Worm (Caenorhabditis elegans) whole organism, L1 larva: ENCODE data around the gene K01A11.3.
"Not testable (repeated sequence)": the region's sequence is repeated elsewhere in the genome, so short reads cannot be mapped to it uniquely, and the experiment has no call there.

Experiments
- C16A3.4 ChIP-seq: fragments of 150-350 bp; optimal IDR thresholded peaks from 2 replicates; lab custom pipeline; 2014; ENCODE audit warnings: missing biosample characterization, missing genetic modification characterization
- aly-2 ChIP-seq: fragments of 150-350 bp; optimal IDR thresholded peaks from 2 replicates; lab custom pipeline; 2014; ENCODE audit warnings: missing biosample characterization, missing genetic modification characterization
- blmp-1 ChIP-seq: fragments of 150-350 bp; optimal IDR thresholded peaks from 2 replicates; lab custom pipeline; 2014; ENCODE audit warnings: missing biosample characterization, missing genetic modification characterization
- ceh-63 ChIP-seq: fragments of 200-800 bp; sonication (Bioruptor generic); optimal IDR thresholded peaks from 2 replicates; lab custom pipeline; 2018; ENCODE audit warnings: mild to moderate bottlenecking, missing genetic modification characterization, missing compliant biosample characterization
- ceh-8 ChIP-seq: fragments of 200-800 bp; sonication (Bioruptor generic); optimal IDR thresholded peaks from 2 replicates; lab custom pipeline; 2018; ENCODE audit warnings: mild to moderate bottlenecking, missing genetic modification characterization, moderate library complexity, missing compliant biosample characterization
- ceh-82 ChIP-seq, 3 experiments: fragments of 150-350 bp in 1 of 3; sonication (generic microtip) in 2 of 3; optimal IDR thresholded peaks; 2 replicates each; lab custom pipeline; 2014 to 2017; ENCODE audit warnings: missing biosample characterization in 3 of 3, missing genetic modification characterization in 3 of 3
- ceh-88 ChIP-seq: fragments of 200-800 bp; sonication (Bioruptor generic); IDR thresholded peaks from 2 replicates; pipeline ENCODE4 v1.3.6; 2022; ENCODE audit warnings: missing genetic modification characterization, missing compliant biosample characterization
- ceh-90 ChIP-seq: sonication (generic microtip); optimal IDR thresholded peaks from 2 replicates; lab custom pipeline; 2016; ENCODE audit warnings: missing genetic modification characterization, missing compliant biosample characterization
- dpl-1 ChIP-seq, 3 experiments: fragments of 150-350 bp in 2 of 3; sonication (generic microtip) in 1 of 3; optimal IDR thresholded peaks; 2 replicates each; lab custom pipeline; 2014 to 2017; ENCODE audit warnings: missing biosample characterization in 3 of 3, missing genetic modification characterization in 3 of 3, missing genetic modification reagents in 3 of 3
- egl-13 ChIP-seq: sonication (generic microtip); optimal IDR thresholded peaks from 2 replicates; lab custom pipeline; 2016; ENCODE audit warnings: missing genotype, missing genetic modification reagents, missing genetic modification characterization, missing compliant biosample characterization
- egl-27 ChIP-seq, 2 experiments: fragments of 150-350 bp in 1 of 2; sonication (generic microtip); optimal IDR thresholded peaks; 3 replicates each; lab custom pipeline; 2017 to 2018; ENCODE audit warnings: missing biosample characterization in 2 of 2, missing genetic modification characterization in 2 of 2, missing genetic modification reagents in 2 of 2
- elt-2 ChIP-seq: sonication (generic microtip); optimal IDR thresholded peaks from 2 replicates; lab custom pipeline; 2016; ENCODE audit warnings: missing genetic modification characterization, mild to moderate bottlenecking, inconsistent platforms, missing compliant biosample characterization, missing genetic modification reagents
- elt-3 ChIP-seq, 6 experiments: fragments of 150-350 bp in 1 of 6; sonication (generic microtip); optimal IDR thresholded peaks; 2 replicates each; lab custom pipeline; 2017 to 2018; ENCODE audit warnings: missing biosample characterization in 6 of 6, missing genetic modification characterization in 6 of 6, inconsistent platforms in 1 of 6
- ets-5 ChIP-seq: fragments of 200-800 bp; sonication (Bioruptor generic); IDR thresholded peaks from 2 replicates; pipeline ENCODE4 v1.3.6; 2022; ENCODE audit warnings: missing genetic modification characterization, missing compliant biosample characterization
- fkh-4 ChIP-seq: sonication (generic microtip); optimal IDR thresholded peaks from 2 replicates; lab custom pipeline; 2016; ENCODE audit warnings: missing compliant biosample characterization, missing genetic modification characterization, borderline replicate concordance
- fkh-8 ChIP-seq: sonication (generic microtip); optimal IDR thresholded peaks from 2 replicates; lab custom pipeline; 2016; ENCODE audit warnings: mild to moderate bottlenecking, missing genetic modification characterization, missing compliant biosample characterization
- grh-1 ChIP-seq: fragments of 200-800 bp; sonication (Bioruptor generic); IDR thresholded peaks from 2 replicates; pipeline ENCODE4 v1.3.6; 2022; ENCODE audit warnings: missing genetic modification reagents, missing genetic modification characterization, missing compliant biosample characterization
- hlh-4 ChIP-seq: sonication (generic microtip); optimal IDR thresholded peaks from 2 replicates; lab custom pipeline; 2016; ENCODE audit warnings: mild to moderate bottlenecking, missing genetic modification characterization, missing compliant biosample characterization
- isw-1 ChIP-seq: fragments of 200-800 bp; sonication (Bioruptor generic); IDR thresholded peaks from 2 replicates; pipeline ENCODE4 v1.3.6; 2022; ENCODE audit warnings: missing genetic modification characterization, missing compliant biosample characterization
- jun-1 ChIP-seq: fragments of 150-350 bp; optimal IDR thresholded peaks from 2 replicates; lab custom pipeline; 2014; ENCODE audit warnings: missing biosample characterization, missing genetic modification reagents, missing genetic modification characterization
- lin-13 ChIP-seq: fragments of 150-350 bp; optimal IDR thresholded peaks from 2 replicates; lab custom pipeline; 2014; ENCODE audit warnings: missing biosample characterization, missing genetic modification reagents, missing genetic modification characterization
- lin-14 ChIP-seq: fragments of 200-800 bp; sonication (Bioruptor generic); optimal IDR thresholded peaks from 2 replicates; lab custom pipeline; 2018; ENCODE audit warnings: mild to moderate bottlenecking, missing genetic modification characterization, moderate library complexity, missing compliant biosample characterization
- lsy-2 ChIP-seq, 2 experiments: fragments of 150-350 bp; optimal IDR thresholded peaks; 2 replicates each; lab custom pipeline; 2014; ENCODE audit warnings: missing biosample characterization in 2 of 2, missing genetic modification characterization in 2 of 2
- mef-2 ChIP-seq: fragments of 150-350 bp; optimal IDR thresholded peaks from 2 replicates; lab custom pipeline; 2014; ENCODE audit warnings: missing biosample characterization, missing genetic modification characterization
- mep-1 ChIP-seq: fragments of 150-350 bp; optimal IDR thresholded peaks from 2 replicates; lab custom pipeline; 2014; ENCODE audit warnings: missing biosample characterization, missing genetic modification characterization
- nhr-11 ChIP-seq: fragments of 150-350 bp; optimal IDR thresholded peaks from 2 replicates; lab custom pipeline; 2014; ENCODE audit warnings: missing biosample characterization, missing genetic modification characterization
- nhr-20 ChIP-seq: sonication (generic microtip); optimal IDR thresholded peaks from 2 replicates; lab custom pipeline; 2016; ENCODE audit warnings: mild to moderate bottlenecking, missing genetic modification characterization, missing compliant biosample characterization
- nhr-237 ChIP-seq: fragments of 150-350 bp; optimal IDR thresholded peaks from 2 replicates; lab custom pipeline; 2014; ENCODE audit warnings: missing biosample characterization, missing genetic modification characterization
- nhr-47 ChIP-seq: sonication (generic microtip); optimal IDR thresholded peaks from 2 replicates; lab custom pipeline; 2016; ENCODE audit warnings: mild to moderate bottlenecking, missing genetic modification characterization, moderate library complexity, missing compliant biosample characterization
- nhr-71 ChIP-seq: sonication (generic microtip); optimal IDR thresholded peaks from 2 replicates; lab custom pipeline; 2016; ENCODE audit warnings: mild to moderate bottlenecking, missing genetic modification characterization, moderate library complexity, missing compliant biosample characterization
- nhr-84 ChIP-seq: sonication (generic microtip); optimal IDR thresholded peaks from 2 replicates; lab custom pipeline; 2017; ENCODE audit warnings: missing biosample characterization, missing genetic modification characterization
- nhr-85 ChIP-seq: sonication (generic microtip); peaks from one replicate; lab custom pipeline; 2016; ENCODE audit warnings: missing genetic modification characterization, inconsistent platforms, missing compliant biosample characterization
- nhr-90 ChIP-seq: sonication (generic microtip); optimal IDR thresholded peaks from 2 replicates; lab custom pipeline; 2016; ENCODE audit warnings: mild to moderate bottlenecking, missing genetic modification characterization, missing compliant biosample characterization; ENCODE audit not compliant: poor library complexity
- pag-3 ChIP-seq: sonication (generic microtip); optimal IDR thresholded peaks from 2 replicates; lab custom pipeline; 2017; ENCODE audit warnings: missing genetic modification characterization, mild to moderate bottlenecking, missing compliant biosample characterization, antibody characterized with exemption, borderline replicate concordance; ENCODE audit not compliant: insufficient read depth
- pqm-1 ChIP-seq: sonication (generic microtip); optimal IDR thresholded peaks from 3 replicates; lab custom pipeline; 2017; ENCODE audit warnings: missing biosample characterization, missing genetic modification characterization
- snu-23 ChIP-seq: sonication (generic microtip); optimal IDR thresholded peaks from 2 replicates; lab custom pipeline; 2016; ENCODE audit warnings: missing genetic modification characterization, missing compliant biosample characterization
- unc-130 ChIP-seq: fragments of 150-350 bp; optimal IDR thresholded peaks from 2 replicates; lab custom pipeline; 2017; ENCODE audit warnings: missing biosample characterization, missing genetic modification characterization, inconsistent platforms
- unc-62 ChIP-seq: fragments of 150-350 bp; optimal IDR thresholded peaks from 2 replicates; lab custom pipeline; 2014; ENCODE audit warnings: missing biosample characterization, missing genetic modification reagents, missing genetic modification characterization
- vab-15 ChIP-seq: sonication (generic microtip); optimal IDR thresholded peaks from 2 replicates; lab custom pipeline; 2017; ENCODE audit warnings: missing genotype, mild to moderate bottlenecking, missing genetic modification characterization, missing compliant biosample characterization
- xbp-1 ChIP-seq: sonication (generic microtip); optimal IDR thresholded peaks from 2 replicates; lab custom pipeline; 2016; ENCODE audit warnings: missing genetic modification characterization, missing compliant biosample characterization
- zip-4 ChIP-seq: fragments of 200-800 bp; sonication (Bioruptor generic); optimal IDR thresholded peaks from 2 replicates; lab custom pipeline; 2018; ENCODE audit warnings: mild to moderate bottlenecking, missing genetic modification characterization, moderate library complexity, missing compliant biosample characterization
- ztf-11 ChIP-seq, 2 experiments: sonication (generic microtip); optimal IDR thresholded peaks; 2 replicates each; lab custom pipeline; 2016 to 2017; ENCODE audit warnings: missing genetic modification characterization in 2 of 2, missing biosample characterization in 1 of 2, missing compliant biosample characterization in 1 of 2
- ztf-4 ChIP-seq: fragments of 150-350 bp; optimal IDR thresholded peaks from 2 replicates; lab custom pipeline; 2014; ENCODE audit warnings: missing biosample characterization, missing genetic modification characterization

Gene K01A11.3

ce11 chrIII:3453486-3453885, 1.1 kb upstream of the K01A11.3 start, which contains the start of gene C34C12.2:
Gene C34C12.2 (plus strand): TSS chrIII:3453786.
- TF ChIP-seq nhr-237 (tag; lab: Kevin White, UChicago); nhr-84 (tag; lab: Kevin White, UChicago); zip-4: not testable (repeated sequence)

DNA sequence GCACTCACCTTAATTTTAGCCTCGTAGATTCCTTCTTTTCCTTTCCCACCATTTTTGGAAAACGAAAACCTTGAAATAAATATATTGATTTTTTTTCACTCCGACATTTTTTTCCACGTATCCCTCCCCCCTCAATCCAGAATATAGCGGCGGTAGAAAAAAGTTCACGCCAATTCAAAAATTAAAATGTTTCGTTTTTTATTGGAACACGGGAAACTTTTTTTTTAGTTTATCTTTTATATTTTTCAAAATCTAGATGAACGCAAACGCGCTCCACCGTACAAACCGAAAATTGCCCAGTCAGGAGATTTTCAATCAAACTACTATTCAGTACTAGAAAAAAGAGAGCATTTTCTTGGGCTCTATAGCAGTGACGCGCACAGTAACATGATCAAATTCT, 8.3 kb downstream of the K01A11.3 start, which contains the start of gene spe-41:
TSS of gene spe-41 (minus strand) at position 72 of the 400 bp plus-strand sequence.
- no peak for TF ChIP-seq jun-1
- no peak for TF ChIP-seq mep-1
- no peak for TF ChIP-seq vab-15
- no peak for TF ChIP-seq unc-130 (tag; lab: Kevin White, UChicago)
- no peak for TF ChIP-seq ceh-63 (GFP tag; lab: Kevin White, UChicago)

DNA sequence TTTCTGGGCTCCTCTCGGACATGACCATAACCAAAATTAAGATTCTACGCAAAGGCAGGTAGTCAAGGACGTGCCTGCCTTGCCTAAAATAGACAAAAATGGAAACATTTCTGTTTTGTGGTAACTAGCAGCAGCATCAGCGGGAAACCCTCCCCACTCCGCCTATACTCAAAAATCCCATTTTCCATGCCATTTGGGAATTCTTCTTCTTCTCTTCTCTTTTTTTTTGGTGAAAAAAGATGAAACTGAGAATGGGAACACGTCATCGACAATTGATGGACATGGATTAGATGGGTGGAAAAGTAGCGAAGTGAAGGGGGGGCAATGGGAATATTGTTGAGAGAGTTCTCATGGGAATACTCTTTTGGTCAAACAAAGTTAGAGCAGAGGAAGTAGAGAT, 15.3 kb downstream of the K01A11.3 start:
- TF ChIP-seq ztf-11 (tag; optimal IDR thresholded peaks at IDR 0.05; lab: Kevin White, UChicago) (no peak), lin-13 (no peak), fkh-4 (tag; lab: Kevin White, UChicago) (no peak), isw-1 (no peak), zip-4 (no peak), lin-14 (GFP tag; lab: Kevin White, UChicago) (peak; percentile 89), ceh-8 (GFP tag; lab: Kevin White, UChicago) (no peak), ztf-4 (tag; lab: Kevin White, UChicago) (no peak), nhr-90 (no peak), nhr-85 (tag; lab: Kevin White, UChicago) (peak; percentile 53), ets-5 (GFP tag; lab: Robert Waterston, UW) (no peak), aly-2 (tag; lab: Kevin White, UChicago) (no peak), blmp-1 (peak; percentile 29), ceh-88 (GFP tag; lab: Robert Waterston, UW) (no peak), ceh-63 (GFP tag; lab: Kevin White, UChicago) (no peak), hlh-4 (tag; lab: Kevin White, UChicago) (no peak), vab-15 (no peak), fkh-8 (tag; lab: Kevin White, UChicago) (no peak), ceh-82 (tag; optimal IDR thresholded peaks at IDR 0.05; lab: Kevin White, UChicago) (peak in 1 of 3 experiments; percentile 1), dpl-1 (GFP tag; optimal IDR thresholded peaks at IDR 0.05; lab: Kevin White, UChicago) (no peak), unc-62 (GFP tag; lab: Kevin White, UChicago) (no peak), lsy-2 (tag; optimal IDR thresholded peaks at IDR 0.05; lab: Kevin White, UChicago) (no peak), snu-23 (GFP tag; lab: Kevin White, UChicago) (no peak), nhr-71 (tag; lab: Kevin White, UChicago) (peak; percentile 3), grh-1 (GFP tag; lab: Robert Waterston, UW) (no peak), ceh-90 (tag; lab: Kevin White, UChicago) (no peak)

DNA sequence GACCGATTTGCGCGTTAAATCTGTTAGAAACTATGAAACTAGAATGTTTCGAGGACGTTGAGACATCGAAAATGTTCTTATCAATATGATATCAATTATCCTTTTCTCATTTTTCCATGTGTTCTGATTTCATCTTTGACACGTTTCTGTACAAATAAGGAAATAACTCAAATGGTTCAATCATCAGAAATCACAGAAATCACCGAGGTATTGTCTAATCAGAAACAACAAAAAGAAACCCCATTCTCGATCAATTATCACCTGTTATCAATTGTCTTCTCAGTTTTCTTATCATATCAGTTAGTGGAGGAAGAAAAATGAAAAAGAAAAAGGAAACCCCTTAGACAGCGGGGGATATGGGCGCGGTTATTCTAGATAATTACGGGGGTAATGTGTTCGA, 17.3 kb downstream of the K01A11.3 start:
- TF ChIP-seq lin-14 (GFP tag; lab: Kevin White, UChicago) (peak; percentile 53), ztf-4 (tag; lab: Kevin White, UChicago) (no peak), blmp-1 (peak; percentile 70), nhr-20 (tag; lab: Kevin White, UChicago) (peak; percentile 34), ceh-88 (GFP tag; lab: Robert Waterston, UW) (no peak), nhr-90 (peak; percentile 0), nhr-85 (tag; lab: Kevin White, UChicago) (peak; percentile 83), xbp-1 (tag; lab: Kevin White, UChicago) (no peak), lin-13 (no peak), pag-3 (tag; lab: Kevin White, UChicago) (no peak), zip-4 (no peak), egl-13 (no peak), aly-2 (tag; lab: Kevin White, UChicago) (no peak), pqm-1 (no peak), nhr-71 (tag; lab: Kevin White, UChicago) (peak; percentile 41), C16A3.4 (tag; lab: Kevin White, UChicago) (no peak), nhr-47 (no peak), egl-27 (tag; optimal IDR thresholded peaks at IDR 0.05; lab: Kevin White, UChicago) (no peak), nhr-11 (no peak), nhr-237 (tag; lab: Kevin White, UChicago) (no peak), elt-3 (tag; optimal IDR thresholded peaks at IDR 0.05; lab: Kevin White, UChicago) (peak in 5 of 6 experiments; percentile 37 to 92 (median 44)), mef-2 (tag; lab: Kevin White, UChicago) (no peak), elt-2 (peak; percentile 46)
